Worm (Caenorhabditis elegans) whole organism, mixed stage, embryonic: Measurements from ENCODE around the gene dod-17.

Source experiments
- M03D4.4 ChIP-seq: sonication (generic microtip); optimal IDR thresholded peaks from 2 replicates; lab custom pipeline; 2017; ENCODE audit warnings: mild to moderate bottlenecking, missing genetic modification characterization, missing compliant biosample characterization
- bed-3 ChIP-seq: fragments of 200-800 bp; sonication (Bioruptor generic); optimal IDR thresholded peaks from 3 replicates; lab custom pipeline; 2018; ENCODE audit warnings: mild to moderate bottlenecking, missing genetic modification characterization, moderate library complexity, missing compliant biosample characterization
- blmp-1 ChIP-seq: fragments of 150-350 bp; optimal IDR thresholded peaks from 2 replicates; lab custom pipeline; 2014; ENCODE audit warnings: missing biosample characterization, missing genetic modification characterization
- ceh-39 ChIP-seq: fragments of 150-350 bp; optimal IDR thresholded peaks from 2 replicates; lab custom pipeline; 2014; ENCODE audit warnings: missing biosample characterization, missing genetic modification characterization
- ceh-43 ChIP-seq: fragments of 200-800 bp; sonication (Bioruptor generic); optimal IDR thresholded peaks from 2 replicates; lab custom pipeline; 2018; ENCODE audit warnings: mild to moderate bottlenecking, missing genetic modification characterization, moderate library complexity, missing compliant biosample characterization
- ceh-83 ChIP-seq: fragments of 200-800 bp; sonication (Bioruptor generic); optimal IDR thresholded peaks from 2 replicates; lab custom pipeline; 2018; ENCODE audit warnings: mild to moderate bottlenecking, missing genetic modification characterization, missing compliant biosample characterization
- ces-1 ChIP-seq: fragments of 150-350 bp; optimal IDR thresholded peaks from 2 replicates; lab custom pipeline; 2014; ENCODE audit warnings: missing biosample characterization, missing genetic modification reagents, missing genetic modification characterization
- cnd-1 ChIP-seq: fragments of 200-800 bp; sonication (Bioruptor generic); optimal IDR thresholded peaks from 2 replicates; lab custom pipeline; 2018; ENCODE audit warnings: mild to moderate bottlenecking, missing genetic modification characterization, missing compliant biosample characterization
- drap-1 ChIP-seq: fragments of 200-800 bp; sonication (Bioruptor generic); optimal IDR thresholded peaks from 3 replicates; lab custom pipeline; 2018; ENCODE audit warnings: mild to moderate bottlenecking, missing genetic modification characterization, missing compliant biosample characterization
- elt-1 ChIP-seq: sonication (generic microtip); optimal IDR thresholded peaks from 2 replicates; lab custom pipeline; 2017; ENCODE audit warnings: missing genetic modification characterization, mild to moderate bottlenecking, missing compliant biosample characterization, antibody characterized with exemption, moderate library complexity, borderline replicate concordance; ENCODE audit not compliant: insufficient read depth
- elt-3 ChIP-seq: fragments of 150-350 bp; optimal IDR thresholded peaks from 2 replicates; lab custom pipeline; 2014; ENCODE audit warnings: missing biosample characterization, missing genetic modification characterization
- flh-1 ChIP-seq: fragments of 200-800 bp; sonication (Bioruptor generic); optimal IDR thresholded peaks from 2 replicates; lab custom pipeline; 2018; ENCODE audit warnings: mild to moderate bottlenecking, missing genetic modification characterization, moderate library complexity, missing compliant biosample characterization
- ham-2 ChIP-seq: fragments of 200-800 bp; sonication (Bioruptor generic); optimal IDR thresholded peaks from 2 replicates; lab custom pipeline; 2018; ENCODE audit warnings: mild to moderate bottlenecking, missing genetic modification characterization, missing compliant biosample characterization
- hlh-1 ChIP-seq: fragments of 150-350 bp; optimal IDR thresholded peaks from 2 replicates; lab custom pipeline; 2014; ENCODE audit warnings: missing biosample characterization, missing genetic modification reagents, missing genetic modification characterization
- lin-32 ChIP-seq: fragments of 200-800 bp; sonication (Bioruptor generic); optimal IDR thresholded peaks from 2 replicates; lab custom pipeline; 2018; ENCODE audit warnings: mild to moderate bottlenecking, missing genetic modification characterization, missing compliant biosample characterization
- lsy-2 ChIP-seq: fragments of 150-350 bp; optimal IDR thresholded peaks from 2 replicates; lab custom pipeline; 2014; ENCODE audit warnings: missing biosample characterization, missing genetic modification characterization
- mab-5 ChIP-seq: fragments of 150-350 bp; optimal IDR thresholded peaks from 2 replicates; lab custom pipeline; 2014; ENCODE audit warnings: missing biosample characterization, missing genetic modification characterization
- mls-2 ChIP-seq: sonication (generic microtip); optimal IDR thresholded peaks from 2 replicates; lab custom pipeline; 2016; ENCODE audit warnings: mild to moderate bottlenecking, missing genetic modification characterization, moderate library complexity, missing compliant biosample characterization
- nhr-12 ChIP-seq: fragments of 150-350 bp; optimal IDR thresholded peaks from 2 replicates; lab custom pipeline; 2014; ENCODE audit warnings: missing biosample characterization, missing genetic modification characterization
- nhr-2 ChIP-seq: fragments of 150-350 bp; optimal IDR thresholded peaks from 2 replicates; lab custom pipeline; 2014; ENCODE audit warnings: missing biosample characterization, missing genetic modification characterization
- nhr-28 ChIP-seq: fragments of 150-350 bp; optimal IDR thresholded peaks from 2 replicates; lab custom pipeline; 2014; ENCODE audit warnings: missing biosample characterization, missing genetic modification characterization
- snpc-4 ChIP-seq: fragments of 150-350 bp; optimal IDR thresholded peaks from 2 replicates; lab custom pipeline; 2014; ENCODE audit warnings: missing biosample characterization, missing genetic modification characterization
- sptf-1 ChIP-seq: sonication (generic microtip); optimal IDR thresholded peaks from 2 replicates; lab custom pipeline; 2017; ENCODE audit warnings: mild to moderate bottlenecking, missing genetic modification characterization, moderate library complexity, missing compliant biosample characterization
- tbx-8 ChIP-seq: fragments of 200-800 bp; sonication (Bioruptor generic); optimal IDR thresholded peaks from 2 replicates; lab custom pipeline; 2018; ENCODE audit warnings: mild to moderate bottlenecking, missing genetic modification characterization, moderate library complexity, missing compliant biosample characterization
- unc-120 ChIP-seq: sonication (generic microtip); optimal IDR thresholded peaks from 2 replicates; lab custom pipeline; 2017; ENCODE audit warnings: missing genetic modification characterization, missing compliant biosample characterization; ENCODE audit not compliant: poor library complexity, severe bottlenecking
- unc-39 ChIP-seq: fragments of 150-350 bp; optimal IDR thresholded peaks from 2 replicates; lab custom pipeline; 2014; ENCODE audit warnings: missing biosample characterization, missing genetic modification characterization
- unc-62 ChIP-seq: fragments of 150-350 bp; optimal IDR thresholded peaks from 2 replicates; lab custom pipeline; 2014; ENCODE audit warnings: missing biosample characterization, missing genetic modification reagents, missing genetic modification characterization

The dod-17 gene

DNA sequence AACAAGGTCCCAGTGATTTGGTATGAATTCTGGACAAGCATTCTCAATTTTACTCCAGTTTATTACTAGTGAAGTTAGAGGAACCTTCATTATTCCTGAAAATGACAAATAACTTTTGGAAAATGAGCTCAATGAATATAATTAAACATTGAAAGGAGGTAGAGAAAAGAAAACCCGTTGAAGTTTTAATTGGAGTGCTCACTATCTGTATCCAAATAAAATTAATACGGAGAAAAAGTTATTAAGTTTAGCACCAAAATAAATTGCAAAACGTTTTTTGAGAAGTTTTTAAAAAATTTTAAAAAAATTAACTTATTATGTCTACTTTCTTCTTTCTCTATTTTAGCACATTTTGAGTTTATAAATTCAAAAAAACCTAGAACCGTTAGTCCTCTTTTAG lies 29.6 kb upstream of the dod-17 start, which contains the start of gene F55G11.1:
TSS of gene F55G11.1 (minus strand) at position 101 of the 400 bp plus-strand sequence.
- TF ChIP-seq ceh-83 (GFP tag; lab: Kevin White, UChicago) = no peak
- no peak for TF ChIP-seq elt-3 (tag; lab: Kevin White, UChicago)
- no peak for TF ChIP-seq ceh-39 (tag; lab: Kevin White, UChicago)
- TF ChIP-seq elt-1 (tag; lab: Kevin White, UChicago) = no peak
- no peak for TF ChIP-seq snpc-4 (tag; lab: Kevin White, UChicago)
- no peak for TF ChIP-seq blmp-1 (tag; lab: Kevin White, UChicago)

DNA sequence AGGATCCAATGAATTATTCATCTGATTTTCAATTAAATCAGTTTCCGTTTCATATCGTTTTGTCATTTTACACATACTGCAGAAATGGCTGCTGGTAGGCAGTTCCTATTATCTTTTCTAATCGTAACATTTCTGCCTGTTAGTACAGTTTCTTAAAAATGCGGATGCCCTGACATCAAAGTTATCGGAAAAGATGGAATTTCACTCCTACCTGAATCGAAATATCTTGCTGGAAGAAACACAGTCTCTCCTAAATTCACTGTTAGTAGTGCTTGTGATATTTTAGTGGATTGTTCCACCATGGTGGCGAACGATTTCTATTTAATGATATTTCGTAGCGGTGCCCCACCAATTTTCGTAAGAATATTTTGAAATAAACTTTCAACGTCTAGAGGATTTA lies 27.6 kb upstream of the dod-17 start, which contains the start of gene F55G11.10:
TSS of gene F55G11.10 (plus strand) at position 301 of the 400 bp plus-strand sequence.
- no peak for TF ChIP-seq hlh-1 (tag; lab: Kevin White, UChicago)
- no peak for TF ChIP-seq mab-5 (tag; lab: Kevin White, UChicago)
- TF ChIP-seq cnd-1 (tag; lab: Kevin White, UChicago) = no peak
- no peak for TF ChIP-seq nhr-2 (tag; lab: Kevin White, UChicago)
- no peak for TF ChIP-seq bed-3 (GFP tag; lab: Kevin White, UChicago)
- TF ChIP-seq ceh-83 (GFP tag; lab: Kevin White, UChicago) = no peak
- no peak for TF ChIP-seq ces-1 (GFP tag; lab: Kevin White, UChicago)
- no peak for TF ChIP-seq snpc-4 (tag; lab: Kevin White, UChicago)
- TF ChIP-seq, all 35 proteins: peak for 0

DNA sequence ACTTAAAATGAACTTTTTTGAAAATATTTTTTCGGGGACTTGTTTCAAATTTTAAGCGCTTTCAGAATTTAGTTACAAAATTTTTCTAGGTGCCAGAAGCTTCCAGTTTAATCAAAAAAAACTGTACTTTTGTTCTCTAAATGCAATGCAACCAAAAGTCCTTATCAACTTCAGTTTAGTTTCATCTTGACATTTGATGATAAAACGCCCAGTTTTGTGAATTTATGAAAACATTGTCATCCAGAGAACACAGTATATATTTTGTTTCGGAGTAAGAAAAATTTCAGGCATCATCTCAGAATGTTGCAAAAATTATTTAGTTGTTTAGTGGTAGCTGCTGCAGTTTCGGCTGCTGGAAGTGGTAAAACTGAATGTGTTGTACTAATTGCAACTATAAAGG lies 18.4 kb upstream of the dod-17 start, which contains the start of gene F55G11.6:
TSS of gene F55G11.6 (plus strand) at position 301 of the 400 bp plus-strand sequence.
- TF ChIP-seq M03D4.4 (tag; lab: Kevin White, UChicago) (no peak), elt-3 (tag; lab: Kevin White, UChicago) (no peak), flh-1 (GFP tag; lab: Kevin White, UChicago) (no peak), lin-32 (GFP tag; lab: Kevin White, UChicago) (no peak), unc-120 (tag; lab: Kevin White, UChicago) (no peak)

DNA sequence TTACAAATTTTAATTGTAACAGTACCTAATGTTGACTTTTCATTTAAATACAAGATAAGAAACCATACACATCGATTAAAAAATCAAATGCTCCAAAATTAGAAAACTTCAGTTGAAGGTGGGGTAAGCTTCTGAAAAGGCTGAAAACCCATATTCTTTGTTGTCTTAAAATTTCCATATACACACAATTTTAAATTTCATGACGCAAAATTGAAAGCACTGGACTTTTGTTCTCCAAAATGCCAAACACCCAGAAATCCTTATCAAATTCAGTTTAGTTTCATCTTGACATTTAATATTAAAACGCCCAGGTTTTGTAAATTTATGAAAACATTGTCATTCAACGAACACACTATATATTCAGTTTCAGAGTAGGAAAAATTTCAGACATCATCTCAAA lies 16.0 kb upstream of the dod-17 start, which contains the start of gene F55G11.7:
TSS of gene F55G11.7 (plus strand) at position 301 of the 400 bp plus-strand sequence.
- TF ChIP-seq lin-32 (GFP tag; lab: Kevin White, UChicago) (no peak), nhr-28 (tag; lab: Kevin White, UChicago) (no peak), unc-39 (tag; lab: Kevin White, UChicago) (no peak), hlh-1 (tag; lab: Kevin White, UChicago) (no peak), ceh-43 (GFP tag; lab: Kevin White, UChicago) (no peak), unc-120 (tag; lab: Kevin White, UChicago) (no peak)

DNA sequence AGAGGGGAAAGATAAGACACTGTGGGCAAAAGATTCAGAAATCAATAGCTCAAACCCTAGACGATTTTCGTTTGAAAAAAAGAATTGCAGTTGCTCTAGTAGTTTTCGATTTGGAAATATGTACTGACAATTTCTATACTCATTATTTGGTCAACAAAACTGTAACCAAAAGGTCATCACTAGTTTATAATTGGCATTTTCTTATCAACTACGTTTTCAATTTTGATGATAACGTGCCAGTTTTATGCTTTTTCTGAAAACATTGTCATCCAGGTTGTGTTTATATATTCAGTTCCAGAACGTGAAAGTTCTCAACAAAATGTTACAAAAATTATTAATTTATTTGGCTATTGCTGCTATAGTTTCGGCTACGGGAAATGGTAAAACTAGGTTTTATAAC lies 13.5 kb upstream of the dod-17 start, which contains the start of gene F55G11.8:
TSS of gene F55G11.8 (plus strand) at position 245 of the 400 bp plus-strand sequence.
- TF ChIP-seq unc-120 (tag; lab: Kevin White, UChicago) (no peak), unc-62 (GFP tag; lab: Kevin White, UChicago) (no peak), drap-1 (GFP tag; lab: Kevin White, UChicago) (no peak), ces-1 (GFP tag; lab: Kevin White, UChicago) (no peak), ceh-43 (GFP tag; lab: Kevin White, UChicago) (no peak), ham-2 (GFP tag; lab: Kevin White, UChicago) (no peak), hlh-1 (tag; lab: Kevin White, UChicago) (no peak), cnd-1 (tag; lab: Kevin White, UChicago) (no peak)

DNA sequence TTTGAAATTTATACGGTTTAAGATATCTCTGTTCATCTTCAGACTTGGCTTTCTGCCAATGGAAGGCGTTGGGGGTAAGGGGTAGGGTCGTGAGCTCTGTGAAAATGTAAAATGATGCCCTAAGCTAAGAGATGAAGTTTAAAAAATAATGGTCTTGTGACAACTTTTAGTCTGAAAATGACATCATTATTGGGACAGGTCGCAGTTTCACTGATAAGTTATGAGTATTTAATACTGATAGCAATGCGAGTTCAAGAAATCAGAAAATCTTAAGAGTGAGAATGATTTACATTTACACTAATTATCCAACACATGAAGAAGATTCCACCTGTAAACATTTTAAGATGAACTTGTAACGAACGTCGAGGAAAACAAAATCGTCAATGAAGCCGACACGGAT lies 11.5 kb upstream of the dod-17 start:
- TF ChIP-seq ceh-43 (GFP tag; lab: Kevin White, UChicago) (no peak), tbx-8 (GFP tag; lab: Kevin White, UChicago) (no peak), ham-2 (GFP tag; lab: Kevin White, UChicago) (no peak), unc-120 (tag; lab: Kevin White, UChicago) (no peak), lsy-2 (tag; lab: Kevin White, UChicago) (no peak), elt-1 (tag; lab: Kevin White, UChicago) (no peak), unc-39 (tag; lab: Kevin White, UChicago) (no peak), mls-2 (tag; lab: Kevin White, UChicago) (no peak), sptf-1 (tag; lab: Kevin White, UChicago) (no peak), flh-1 (GFP tag; lab: Kevin White, UChicago) (no peak), nhr-12 (tag; lab: Kevin White, UChicago) (no peak), bed-3 (GFP tag; lab: Kevin White, UChicago) (no peak)
